Worm (Caenorhabditis elegans): Measurements from ENCODE around the gene sir-2.1.

DNA sequence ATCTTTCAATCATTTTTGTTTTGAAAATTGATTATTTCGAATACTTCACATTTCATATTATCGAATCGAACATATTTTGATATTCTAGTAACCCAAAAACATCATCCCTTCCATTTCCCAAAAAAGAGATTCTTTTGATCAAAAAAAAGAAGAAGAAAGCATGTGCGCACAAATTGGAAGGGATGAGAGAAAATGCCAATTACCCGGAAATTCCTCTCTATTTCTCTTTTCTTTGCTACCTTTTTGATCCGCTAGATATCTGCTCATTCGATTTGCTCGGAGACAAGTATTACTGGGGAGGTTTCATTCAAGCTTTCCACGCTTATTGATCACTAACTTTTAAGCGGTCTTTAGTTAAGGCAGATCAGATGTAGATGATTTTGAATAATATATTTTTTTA, 30.8 kb upstream of the sir-2.1 start:
- TF ChIP-seq T22C8.4 (GFP tag; IDR thresholded peaks at IDR 0.05) (no peak), ref-1 (GFP tag; conservative IDR thresholded peaks at IDR 0.05) (no peak), flt-1 (GFP tag; IDR thresholded peaks at IDR 0.05) (no peak), ztf-29 (GFP tag; IDR thresholded peaks at IDR 0.05) (no peak)
